Fruit fly (Drosophila melanogaster): ENCODE data around the gene Prx1.

Gene Prx1

DNA sequence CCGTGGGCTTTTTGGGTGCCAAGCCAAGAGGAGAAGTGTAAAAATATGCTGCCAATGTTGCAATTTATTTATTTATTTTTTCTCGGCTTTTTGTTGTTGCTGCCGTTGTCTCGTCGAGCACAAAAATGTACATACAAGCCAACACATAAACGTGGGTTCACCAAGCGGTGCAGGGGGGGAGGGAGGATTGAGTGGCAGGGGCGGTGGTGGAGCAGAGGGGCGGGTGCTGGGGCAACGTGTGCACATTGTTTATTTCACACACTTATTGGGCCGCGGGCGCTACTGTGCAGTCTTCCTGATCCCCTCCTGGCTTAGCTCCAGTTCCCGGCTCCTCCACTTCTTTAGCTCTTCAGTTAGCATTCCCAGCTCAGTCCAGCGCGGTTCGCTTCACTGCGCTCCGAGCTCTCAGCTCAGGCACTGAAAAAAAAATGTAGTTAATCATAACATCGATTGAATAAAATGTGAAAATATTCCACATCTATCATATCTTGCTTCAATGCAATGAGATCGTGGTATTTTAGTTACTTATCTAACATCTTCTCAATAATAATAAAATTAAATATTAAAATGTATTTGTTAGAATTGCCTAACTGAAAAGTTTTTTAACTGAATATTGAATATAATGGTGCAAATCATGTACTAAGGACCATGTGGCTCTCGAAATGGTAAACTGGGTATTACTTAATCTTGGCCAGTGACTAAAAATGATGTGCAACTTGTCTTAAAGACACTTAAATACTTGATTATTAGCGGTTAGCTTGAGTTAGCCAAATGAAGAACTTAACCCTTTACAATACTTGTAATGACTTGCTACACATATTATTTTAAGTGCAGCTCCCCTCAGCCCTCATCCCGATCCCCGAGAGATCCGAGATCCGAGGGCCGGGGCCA is 6.9 kb downstream of the Prx1 start (continued):
- no peak for TF ChIP-seq CG7368 (GFP tag; optimal IDR thresholded peaks at IDR 0.05)
- TF ChIP-seq CG11762 (GFP tag; optimal IDR thresholded peaks at IDR 0.05; ENCODE audit: insufficient read depth): peak; percentile 21
- peak; percentile 38 for TF ChIP-seq OdsH (GFP tag; optimal IDR thresholded peaks at IDR 0.05)
- TF ChIP-seq CG34406 (GFP tag; optimal IDR thresholded peaks at IDR 0.05): no peak
- peak; percentile 26 for TF ChIP-seq Hr4 (GFP tag; optimal IDR thresholded peaks at IDR 0.05)
- TF ChIP-seq CG10669 (GFP tag; optimal IDR thresholded peaks at IDR 0.05): peak; percentile 30
- TF ChIP-seq CG6276 (GFP tag; optimal IDR thresholded peaks at IDR 0.05): peak; percentile 11
- TF ChIP-seq CG11294 (GFP tag; IDR thresholded peaks at IDR 0.05): no peak
- TF ChIP-seq net (GFP tag; optimal IDR thresholded peaks at IDR 0.05): peak; percentile 36
- TF ChIP-seq CG32006 (GFP tag; optimal IDR thresholded peaks at IDR 0.05): peak; percentile 57
- no peak for TF ChIP-seq CG16779 (tag; optimal IDR thresholded peaks at IDR 0.05)
- no peak for TF ChIP-seq svp (GFP tag)
- TF ChIP-seq ss (GFP tag; optimal IDR thresholded peaks at IDR 0.05): peak; percentile 9 to 34
- TF ChIP-seq achi (GFP tag; optimal IDR thresholded peaks at IDR 0.05): peak; percentile 43
- TF ChIP-seq esn (GFP tag; optimal IDR thresholded peaks at IDR 0.05): peak; percentile 15
- TF ChIP-seq Hr38 (GFP tag; optimal IDR thresholded peaks at IDR 0.05): no peak
- no peak for TF ChIP-seq CG31627 (GFP tag; optimal IDR thresholded peaks at IDR 0.05)
- no peak for TF ChIP-seq Met (GFP tag; optimal IDR thresholded peaks at IDR 0.05)
- TF ChIP-seq Blimp-1 (GFP tag; optimal IDR thresholded peaks at IDR 0.05): no peak
- peak; percentile 6 for TF ChIP-seq Sox15 (GFP tag; optimal IDR thresholded peaks at IDR 0.05)
- TF ChIP-seq CG8119 (GFP tag; IDR thresholded peaks at IDR 0.05): no peak
- TF ChIP-seq topi (GFP tag; optimal IDR thresholded peaks at IDR 0.05): peak; percentile 19
- TF ChIP-seq CG3032 (tag; optimal IDR thresholded peaks at IDR 0.05): peak; percentile 48
- TF ChIP-seq Sox102F (GFP tag; optimal IDR thresholded peaks at IDR 0.05): no peak
- no peak for TF ChIP-seq Sox14 (GFP tag; optimal IDR thresholded peaks at IDR 0.05)
- peak; percentile 43 for TF ChIP-seq CG6808 (GFP tag; optimal IDR thresholded peaks at IDR 0.05)
- TF ChIP-seq fkh (GFP tag; optimal IDR thresholded peaks at IDR 0.05): no peak
- no peak for TF ChIP-seq CG11902 (GFP tag; optimal IDR thresholded peaks at IDR 0.05)
- TF ChIP-seq vri (GFP tag; optimal IDR thresholded peaks at IDR 0.05): no peak
- TF ChIP-seq CG8632 (GFP tag; optimal IDR thresholded peaks at IDR 0.05): peak; percentile 39
- TF ChIP-seq lz (GFP tag; optimal IDR thresholded peaks at IDR 0.05): no peak
- TF ChIP-seq Lpt (GFP tag; optimal IDR thresholded peaks at IDR 0.05): no peak
- peak; percentile 68 for TF ChIP-seq dsx (GFP tag; optimal IDR thresholded peaks at IDR 0.05; ENCODE audit: poor library complexity, severe bottlenecking)
- TF ChIP-seq Hr39 (GFP tag; optimal IDR thresholded peaks at IDR 0.05): no peak
- 0 out of 3 replicates have a peak, but pooled peaks have one; percentile 13 for TF ChIP-seq eg (GFP tag; IDR thresholded peaks at IDR 0.05)
- peak; percentile 42 for TF ChIP-seq CG10631 (GFP tag; optimal IDR thresholded peaks at IDR 0.05)
- peak; percentile 36 for TF ChIP-seq CG3919 (GFP tag; optimal IDR thresholded peaks at IDR 0.05)
- no peak for TF ChIP-seq pdm3 (GFP tag; optimal IDR thresholded peaks at IDR 0.05)

DNA sequence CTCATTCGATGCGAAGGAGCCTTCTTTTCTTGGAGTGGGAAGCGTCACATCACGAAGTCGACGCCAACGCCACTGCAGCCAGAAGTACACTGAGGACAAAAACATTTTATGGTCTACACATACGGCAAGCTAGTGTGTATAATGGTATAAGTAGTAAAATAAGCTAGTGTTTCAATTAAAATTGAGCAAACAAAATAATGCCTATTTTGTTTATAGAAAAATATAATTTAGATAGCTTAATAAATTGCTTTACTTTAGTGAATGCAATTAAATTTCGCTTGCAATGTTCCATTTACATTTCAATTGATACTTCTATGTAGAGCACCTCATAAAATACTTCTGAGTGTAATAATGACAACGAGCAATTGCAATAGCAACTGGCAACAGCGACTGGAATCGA is 12.7 kb downstream of the Prx1 start:
- peak; percentile 34 for TF ChIP-seq CG8632 (GFP tag; optimal IDR thresholded peaks at IDR 0.05)
- TF ChIP-seq Hr4 (GFP tag; optimal IDR thresholded peaks at IDR 0.05): peak; percentile 42
- peak; percentile 67 for TF ChIP-seq pdm3 (GFP tag; optimal IDR thresholded peaks at IDR 0.05)
- TF ChIP-seq Gug (GFP tag; IDR thresholded peaks at IDR 0.05): no peak
- peak; percentile 59 for TF ChIP-seq Sox14 (GFP tag; optimal IDR thresholded peaks at IDR 0.05)
- peak; percentile 76 for TF ChIP-seq CG32006 (GFP tag; optimal IDR thresholded peaks at IDR 0.05)
- peak; percentile 43 for TF ChIP-seq spab (GFP tag; optimal IDR thresholded peaks at IDR 0.05)
- peak; percentile 74 for TF ChIP-seq CG10669 (GFP tag; optimal IDR thresholded peaks at IDR 0.05)
- peak; percentile 36 for TF ChIP-seq Met (GFP tag; optimal IDR thresholded peaks at IDR 0.05)
- peak; percentile 37 for TF ChIP-seq Smox (GFP tag; optimal IDR thresholded peaks at IDR 0.05)
- TF ChIP-seq CG11762 (GFP tag; optimal IDR thresholded peaks at IDR 0.05; ENCODE audit: insufficient read depth): peak; percentile 47
- TF ChIP-seq eg (GFP tag; IDR thresholded peaks at IDR 0.05): 0 out of 3 replicates have a peak, but pooled peaks have one; percentile 36
- TF ChIP-seq CG3919 (GFP tag; optimal IDR thresholded peaks at IDR 0.05): peak; percentile 61
- peak; percentile 68 for TF ChIP-seq dsx (GFP tag; optimal IDR thresholded peaks at IDR 0.05; ENCODE audit: poor library complexity, severe bottlenecking)
- no peak for TF ChIP-seq CG6276 (GFP tag; optimal IDR thresholded peaks at IDR 0.05)
- TF ChIP-seq CG9139 (GFP tag; optimal IDR thresholded peaks at IDR 0.05): peak; percentile 19
- TF ChIP-seq vri (GFP tag; optimal IDR thresholded peaks at IDR 0.05): no peak
- TF ChIP-seq fd59A (GFP tag; optimal IDR thresholded peaks at IDR 0.05): peak; percentile 74
- no peak for TF ChIP-seq CG8319 (GFP tag; optimal IDR thresholded peaks at IDR 0.05)
- TF ChIP-seq cyc (GFP tag; optimal IDR thresholded peaks at IDR 0.05): peak; percentile 22
- peak; percentile 6 for TF ChIP-seq Sox102F (GFP tag; optimal IDR thresholded peaks at IDR 0.05)
- TF ChIP-seq CG6854 (GFP tag; optimal IDR thresholded peaks at IDR 0.05): no peak
- peak; percentile 55 for TF ChIP-seq acj6 (GFP tag; optimal IDR thresholded peaks at IDR 0.05)
- peak; percentile 35 for TF ChIP-seq CG34406 (GFP tag; optimal IDR thresholded peaks at IDR 0.05)
- no peak for TF ChIP-seq CG31627 (GFP tag; optimal IDR thresholded peaks at IDR 0.05)

Measured in whole organism, prepupa.